Worm (Caenorhabditis elegans) whole organism, mixed stage, embryonic: ENCODE results near the gene aip-1.

ENCODE experiments used
- bed-3 ChIP-seq: fragments of 200-800 bp; sonication (Bioruptor generic); optimal IDR thresholded peaks from 3 replicates; lab custom pipeline; 2018; ENCODE audit warnings: mild to moderate bottlenecking, missing genetic modification characterization, moderate library complexity, missing compliant biosample characterization
- blmp-1 ChIP-seq: fragments of 150-350 bp; optimal IDR thresholded peaks from 2 replicates; lab custom pipeline; 2014; ENCODE audit warnings: missing biosample characterization, missing genetic modification characterization
- ceh-39 ChIP-seq: fragments of 150-350 bp; optimal IDR thresholded peaks from 2 replicates; lab custom pipeline; 2014; ENCODE audit warnings: missing biosample characterization, missing genetic modification characterization
- ceh-83 ChIP-seq: fragments of 200-800 bp; sonication (Bioruptor generic); optimal IDR thresholded peaks from 2 replicates; lab custom pipeline; 2018; ENCODE audit warnings: mild to moderate bottlenecking, missing genetic modification characterization, missing compliant biosample characterization
- ces-1 ChIP-seq: fragments of 150-350 bp; optimal IDR thresholded peaks from 2 replicates; lab custom pipeline; 2014; ENCODE audit warnings: missing biosample characterization, missing genetic modification reagents, missing genetic modification characterization
- cnd-1 ChIP-seq: fragments of 200-800 bp; sonication (Bioruptor generic); optimal IDR thresholded peaks from 2 replicates; lab custom pipeline; 2018; ENCODE audit warnings: mild to moderate bottlenecking, missing genetic modification characterization, missing compliant biosample characterization
- elt-1 ChIP-seq: sonication (generic microtip); optimal IDR thresholded peaks from 2 replicates; lab custom pipeline; 2017; ENCODE audit warnings: missing genetic modification characterization, mild to moderate bottlenecking, missing compliant biosample characterization, antibody characterized with exemption, moderate library complexity, borderline replicate concordance; ENCODE audit not compliant: insufficient read depth
- elt-3 ChIP-seq: fragments of 150-350 bp; optimal IDR thresholded peaks from 2 replicates; lab custom pipeline; 2014; ENCODE audit warnings: missing biosample characterization, missing genetic modification characterization
- flh-1 ChIP-seq: fragments of 200-800 bp; sonication (Bioruptor generic); optimal IDR thresholded peaks from 2 replicates; lab custom pipeline; 2018; ENCODE audit warnings: mild to moderate bottlenecking, missing genetic modification characterization, moderate library complexity, missing compliant biosample characterization
- lin-13 ChIP-seq: fragments of 150-350 bp; optimal IDR thresholded peaks from 2 replicates; lab custom pipeline; 2014; ENCODE audit warnings: missing biosample characterization, missing genetic modification characterization
- lin-32 ChIP-seq: fragments of 200-800 bp; sonication (Bioruptor generic); optimal IDR thresholded peaks from 2 replicates; lab custom pipeline; 2018; ENCODE audit warnings: mild to moderate bottlenecking, missing genetic modification characterization, missing compliant biosample characterization
- lsy-2 ChIP-seq: fragments of 150-350 bp; optimal IDR thresholded peaks from 2 replicates; lab custom pipeline; 2014; ENCODE audit warnings: missing biosample characterization, missing genetic modification characterization
- mab-5 ChIP-seq: fragments of 150-350 bp; optimal IDR thresholded peaks from 2 replicates; lab custom pipeline; 2014; ENCODE audit warnings: missing biosample characterization, missing genetic modification characterization
- mep-1 ChIP-seq: fragments of 150-350 bp; optimal IDR thresholded peaks from 2 replicates; lab custom pipeline; 2017; ENCODE audit warnings: missing biosample characterization, missing genetic modification reagents, missing genetic modification characterization, inconsistent platforms
- mls-2 ChIP-seq: sonication (generic microtip); optimal IDR thresholded peaks from 2 replicates; lab custom pipeline; 2016; ENCODE audit warnings: mild to moderate bottlenecking, missing genetic modification characterization, moderate library complexity, missing compliant biosample characterization
- nhr-12 ChIP-seq: fragments of 150-350 bp; optimal IDR thresholded peaks from 2 replicates; lab custom pipeline; 2014; ENCODE audit warnings: missing biosample characterization, missing genetic modification characterization
- nhr-2 ChIP-seq: fragments of 150-350 bp; optimal IDR thresholded peaks from 2 replicates; lab custom pipeline; 2014; ENCODE audit warnings: missing biosample characterization, missing genetic modification characterization
- nhr-237 ChIP-seq: fragments of 150-350 bp; optimal IDR thresholded peaks from 2 replicates; lab custom pipeline; 2014; ENCODE audit warnings: missing biosample characterization, missing genetic modification characterization
- nhr-28 ChIP-seq: fragments of 150-350 bp; optimal IDR thresholded peaks from 2 replicates; lab custom pipeline; 2014; ENCODE audit warnings: missing biosample characterization, missing genetic modification characterization
- nhr-76 ChIP-seq: sonication (generic microtip); optimal IDR thresholded peaks from 2 replicates; lab custom pipeline; 2017; ENCODE audit warnings: missing biosample characterization, missing genetic modification characterization
- pha-4 ChIP-seq: fragments of 150-350 bp; optimal IDR thresholded peaks from 2 replicates; lab custom pipeline; 2018; ENCODE audit warnings: missing biosample characterization, missing genetic modification reagents, missing genetic modification characterization
- sem-2 ChIP-seq: fragments of 200-800 bp; sonication (Bioruptor generic); optimal IDR thresholded peaks from 2 replicates; lab custom pipeline; 2018; ENCODE audit warnings: mild to moderate bottlenecking, missing genetic modification characterization, missing compliant biosample characterization
- snpc-4 ChIP-seq: fragments of 150-350 bp; optimal IDR thresholded peaks from 2 replicates; lab custom pipeline; 2014; ENCODE audit warnings: missing biosample characterization, missing genetic modification characterization
- sptf-1 ChIP-seq: sonication (generic microtip); optimal IDR thresholded peaks from 2 replicates; lab custom pipeline; 2017; ENCODE audit warnings: mild to moderate bottlenecking, missing genetic modification characterization, moderate library complexity, missing compliant biosample characterization
- tbx-8 ChIP-seq: fragments of 200-800 bp; sonication (Bioruptor generic); optimal IDR thresholded peaks from 2 replicates; lab custom pipeline; 2018; ENCODE audit warnings: mild to moderate bottlenecking, missing genetic modification characterization, moderate library complexity, missing compliant biosample characterization
- unc-120 ChIP-seq: sonication (generic microtip); optimal IDR thresholded peaks from 2 replicates; lab custom pipeline; 2017; ENCODE audit warnings: missing genetic modification characterization, missing compliant biosample characterization; ENCODE audit not compliant: poor library complexity, severe bottlenecking
- unc-39 ChIP-seq: fragments of 150-350 bp; optimal IDR thresholded peaks from 2 replicates; lab custom pipeline; 2014; ENCODE audit warnings: missing biosample characterization, missing genetic modification characterization
- unc-62 ChIP-seq: fragments of 150-350 bp; optimal IDR thresholded peaks from 2 replicates; lab custom pipeline; 2014; ENCODE audit warnings: missing biosample characterization, missing genetic modification reagents, missing genetic modification characterization
- zip-8 ChIP-seq: fragments of 150-350 bp; optimal IDR thresholded peaks from 2 replicates; lab custom pipeline; 2014; ENCODE audit warnings: missing biosample characterization, missing genetic modification characterization
- ztf-11 ChIP-seq: fragments of 150-350 bp; optimal IDR thresholded peaks from 2 replicates; lab custom pipeline; 2014; ENCODE audit warnings: missing biosample characterization, missing genetic modification characterization

The aip-1 gene

DNA sequence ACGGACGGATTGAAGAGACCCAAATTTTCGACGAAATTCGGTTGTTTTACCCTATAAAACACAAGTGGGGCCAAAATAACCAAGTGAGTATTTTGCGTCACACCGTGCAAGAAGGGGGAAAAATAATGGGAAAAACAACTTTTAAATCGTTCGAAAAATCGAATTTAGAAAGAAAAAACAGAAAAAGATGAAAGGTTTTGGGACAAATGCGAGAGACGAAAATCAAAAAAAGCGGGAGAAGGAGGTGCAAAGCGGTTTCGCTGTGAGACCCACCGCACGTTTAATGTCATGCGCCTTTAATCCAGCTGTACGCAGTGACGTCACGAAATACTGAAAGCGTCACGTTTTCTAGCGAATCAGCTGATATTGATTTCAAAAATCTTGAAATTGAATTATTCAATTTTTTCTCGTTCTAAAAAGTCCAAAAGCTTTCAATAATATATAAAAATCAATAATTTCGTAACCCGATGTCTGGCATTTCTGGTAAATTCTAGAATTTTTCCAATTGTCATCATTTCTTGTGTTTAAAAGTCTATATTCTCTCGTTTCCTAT, at the start of gene aip-1, which contains the start of gene ddx-17:
aip-1 (plus strand) TSS at position 332 of the 553 bp plus-strand sequence.
ddx-17 (minus strand) TSS at position 51 of the 553 bp plus-strand sequence.
- TF ChIP-seq ces-1 (GFP tag; lab: Kevin White, UChicago) (peak; percentile 53), ceh-39 (tag; lab: Kevin White, UChicago) (peak; percentile 40), mls-2 (tag; lab: Kevin White, UChicago) (no peak), nhr-237 (tag; lab: Kevin White, UChicago) (peak; percentile 42), pha-4 (tag; lab: Kevin White, UChicago) (peak; percentile 24), lin-13 (tag; lab: Kevin White, UChicago) (peak; percentile 59), lsy-2 (peak; percentile 50), mep-1 (tag; lab: Kevin White, UChicago) (peak; percentile 70), elt-3 (tag; lab: Kevin White, UChicago) (no peak)

DNA sequence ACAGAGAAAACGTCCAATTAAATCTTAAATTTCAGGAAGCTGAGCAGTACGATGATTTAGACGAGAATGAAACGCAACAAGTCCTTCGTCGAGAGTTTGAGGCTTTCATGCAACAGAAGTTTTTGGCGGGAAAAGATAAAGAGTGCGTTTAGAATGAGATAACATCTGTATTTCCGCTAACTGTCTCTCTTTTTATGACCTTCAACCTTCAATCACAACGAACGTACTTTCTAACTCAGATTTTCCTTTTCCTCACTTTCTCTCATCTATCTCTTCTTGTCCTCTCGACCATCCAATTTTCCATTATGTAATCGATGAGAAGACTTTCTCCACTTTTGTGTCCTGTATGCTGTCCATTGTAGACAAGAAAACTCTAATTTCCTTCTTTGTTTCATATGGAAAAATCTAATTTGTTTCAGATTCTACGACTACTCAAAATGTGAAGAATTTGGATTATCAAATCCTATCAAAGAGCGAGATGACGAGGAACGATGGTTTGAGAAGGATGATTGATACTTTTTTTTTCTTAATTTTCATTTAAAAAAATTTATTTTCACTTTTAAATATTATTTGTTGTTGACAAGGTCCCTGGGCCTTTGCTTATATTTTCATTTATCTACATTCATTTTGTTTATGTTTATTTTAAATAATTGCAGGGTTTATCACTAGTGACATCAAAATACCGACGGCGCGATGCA, 48.7 kb upstream of the aip-1 start, which contains the start of gene sao-1:
sao-1 (plus strand) TSS at position 648 of the 698 bp plus-strand sequence.
- no peak for TF ChIP-seq lin-32
- TF ChIP-seq mab-5 (tag; lab: Kevin White, UChicago), result no peak
- no peak for TF ChIP-seq zip-8 (tag; lab: Kevin White, UChicago)
- TF ChIP-seq elt-1 (tag; lab: Kevin White, UChicago), result peak; percentile 80
- peak; percentile 79 for TF ChIP-seq blmp-1 (tag; lab: Kevin White, UChicago)
- TF ChIP-seq snpc-4 (tag; lab: Kevin White, UChicago), result no peak

DNA sequence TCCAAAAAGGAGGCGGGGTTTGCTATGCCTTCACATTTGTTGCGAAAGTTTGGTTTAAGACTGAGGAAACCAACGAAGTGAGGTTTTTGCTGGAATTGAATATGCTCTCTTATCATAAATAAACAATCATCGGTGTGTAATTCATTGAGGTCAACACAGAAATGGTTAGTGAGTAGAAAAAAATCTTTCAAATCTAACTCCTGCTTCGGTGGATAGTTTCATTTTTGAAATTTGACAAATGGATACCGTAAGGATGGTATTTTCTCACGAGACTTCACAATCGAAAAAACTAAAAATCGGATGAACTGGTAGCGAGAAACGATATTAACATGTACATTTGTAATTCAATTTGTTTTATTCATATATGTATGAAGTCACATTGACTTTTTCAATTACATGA, 31.3 kb upstream of the aip-1 start, which contains the start of gene eol-1:
eol-1 (minus strand) TSS at position 101 of the 400 bp plus-strand sequence.
- TF ChIP-seq ceh-39 (tag; lab: Kevin White, UChicago) (no peak), sem-2 (no peak), unc-120 (no peak), elt-1 (tag; lab: Kevin White, UChicago) (no peak), lin-32 (no peak), ceh-83 (no peak), snpc-4 (tag; lab: Kevin White, UChicago) (no peak), bed-3 (GFP tag; lab: Kevin White, UChicago) (no peak), zip-8 (tag; lab: Kevin White, UChicago) (no peak), tbx-8 (GFP tag; lab: Kevin White, UChicago) (no peak), mab-5 (tag; lab: Kevin White, UChicago) (no peak), nhr-28 (tag; lab: Kevin White, UChicago) (no peak), nhr-2 (no peak), pha-4 (tag; lab: Kevin White, UChicago) (no peak), nhr-76 (no peak)

DNA sequence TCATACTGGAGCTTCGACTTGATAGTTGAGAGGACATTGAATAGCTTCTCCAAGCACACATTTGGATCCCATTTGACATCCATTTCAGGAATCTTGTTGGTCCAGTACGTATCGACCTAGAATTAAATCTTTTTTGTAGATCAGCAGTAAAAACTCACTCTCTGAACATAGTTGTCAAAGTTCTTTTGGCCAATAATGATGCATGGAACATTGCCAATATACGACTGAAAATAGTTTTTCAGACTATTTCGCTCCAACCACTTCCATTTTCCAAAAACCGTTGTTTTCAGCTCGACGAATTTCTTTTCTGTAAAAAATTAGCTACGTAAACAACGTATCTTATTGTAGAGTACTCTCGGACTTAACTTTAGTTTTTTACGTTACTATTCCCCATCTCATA, 30.5 kb upstream of the aip-1 start:
- TF ChIP-seq nhr-237 (tag; lab: Kevin White, UChicago) (no peak), ces-1 (GFP tag; lab: Kevin White, UChicago) (no peak), nhr-2 (no peak), blmp-1 (tag; lab: Kevin White, UChicago) (no peak), ztf-11 (tag; lab: Kevin White, UChicago) (no peak), elt-1 (tag; lab: Kevin White, UChicago) (no peak), nhr-28 (tag; lab: Kevin White, UChicago) (no peak), elt-3 (tag; lab: Kevin White, UChicago) (no peak), tbx-8 (GFP tag; lab: Kevin White, UChicago) (no peak), mep-1 (tag; lab: Kevin White, UChicago) (no peak), sptf-1 (tag; lab: Kevin White, UChicago) (no peak), snpc-4 (tag; lab: Kevin White, UChicago) (no peak), lsy-2 (no peak), unc-120 (no peak), flh-1 (GFP tag; lab: Kevin White, UChicago) (no peak), cnd-1 (tag; lab: Kevin White, UChicago) (no peak), nhr-12 (tag; lab: Kevin White, UChicago) (no peak)

DNA sequence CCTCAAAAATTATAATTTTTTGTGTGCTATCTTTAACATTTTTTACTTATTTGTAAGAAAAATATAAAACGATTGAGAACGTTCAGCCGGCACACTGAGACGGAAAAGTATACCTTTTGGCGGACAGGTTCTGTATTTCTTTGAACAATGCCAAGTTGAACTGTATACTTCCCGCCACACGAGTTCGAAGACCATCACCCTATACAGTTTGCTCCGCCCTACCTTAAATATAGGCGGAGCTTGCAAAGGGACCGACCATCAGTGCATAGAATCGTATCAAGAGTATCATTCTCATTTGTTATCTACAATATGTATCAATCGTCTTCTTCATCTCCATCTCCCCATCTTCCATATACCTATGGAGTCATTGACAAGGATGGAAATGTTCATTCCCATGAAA, 27.3 kb upstream of the aip-1 start, which contains the start of gene end-1:
end-1 (plus strand) TSS at position 301 of the 400 bp plus-strand sequence.
- TF ChIP-seq nhr-28 (tag; lab: Kevin White, UChicago), result no peak
- no peak for TF ChIP-seq nhr-12 (tag; lab: Kevin White, UChicago)
- TF ChIP-seq mls-2 (tag; lab: Kevin White, UChicago), result no peak
- no peak for TF ChIP-seq elt-3 (tag; lab: Kevin White, UChicago)
- TF ChIP-seq ces-1 (GFP tag; lab: Kevin White, UChicago), result no peak
- no peak for TF ChIP-seq unc-62
- no peak for TF ChIP-seq ztf-11 (tag; lab: Kevin White, UChicago)
- no peak for TF ChIP-seq flh-1 (GFP tag; lab: Kevin White, UChicago)
- no peak for TF ChIP-seq cnd-1 (tag; lab: Kevin White, UChicago)
- no peak for TF ChIP-seq blmp-1 (tag; lab: Kevin White, UChicago)
- TF ChIP-seq tbx-8 (GFP tag; lab: Kevin White, UChicago), result no peak
- no peak for TF ChIP-seq lin-32
- TF ChIP-seq pha-4 (tag; lab: Kevin White, UChicago), result no peak
- no peak for TF ChIP-seq mab-5 (tag; lab: Kevin White, UChicago)
- TF ChIP-seq unc-39, result no peak
- TF ChIP-seq, all 35 proteins: peak for 0
